Worm (Caenorhabditis elegans): ENCODE results near the gene mog-3.

ce11 chrIII:5291281-5291680 lies 17.1 kb upstream of the mog-3 start:
- TF ChIP-seq attf-6 (GFP tag; IDR thresholded peaks at IDR 0.05) (no peak), ets-4 (GFP tag; optimal IDR thresholded peaks at IDR 0.05) (no peak), snpc-4 (GFP tag; optimal IDR thresholded peaks at IDR 0.05) (no peak), snpc-4 (tag; optimal IDR thresholded peaks at IDR 0.05) (no peak), him-1 (tag; optimal IDR thresholded peaks at IDR 0.05) (no peak), tbx-9 (tag; optimal IDR thresholded peaks at IDR 0.05; ENCODE audit: borderline replicate concordance) (no peak), unc-62 (GFP tag; optimal IDR thresholded peaks at IDR 0.05) (no peak), die-1 (tag; optimal IDR thresholded peaks at IDR 0.05) (no peak), attf-5 (GFP tag; optimal IDR thresholded peaks at IDR 0.05) (no peak)

All from whole organism, young adult.